Worm (Caenorhabditis elegans) whole organism, L4 larva: ENCODE measurements around the gene T05H4.15.
A peak's percentile ranks its signal among the peaks of the same experiment; 100 is the strongest.

Experiments
- F10B5.3 ChIP-seq: sonication (generic microtip); optimal IDR thresholded peaks from 2 replicates; lab custom pipeline; 2016; ENCODE audit warnings: mild to moderate bottlenecking, missing genetic modification characterization, missing compliant biosample characterization
- F49E8.2 ChIP-seq: sonication (generic microtip); optimal IDR thresholded peaks from 2 replicates; lab custom pipeline; 2016; ENCODE audit warnings: missing compliant biosample characterization, mild to moderate bottlenecking, missing genetic modification characterization, borderline replicate concordance
- T20F7.1 ChIP-seq: fragments of 200-800 bp; sonication (Bioruptor generic); optimal IDR thresholded peaks from 2 replicates; lab custom pipeline; 2018; ENCODE audit warnings: mild to moderate bottlenecking, missing genetic modification characterization, missing compliant biosample characterization
- Y105C5A.15 ChIP-seq: fragments of 200-800 bp; sonication (Bioruptor generic); IDR thresholded peaks from 2 replicates; pipeline ENCODE4 v1.3.6; 2022; ENCODE audit warnings: missing genetic modification characterization, missing compliant biosample characterization
- Y75B8A.6 ChIP-seq: fragments of 200-800 bp; sonication (Bioruptor generic); IDR thresholded peaks from 2 replicates; pipeline ENCODE4 v1.3.6; 2022; ENCODE audit warnings: missing genetic modification reagents, missing genetic modification characterization, missing compliant biosample characterization
- aha-1 ChIP-seq: fragments of 150-350 bp; peaks from one replicate; lab custom pipeline; 2014; ENCODE audit warnings: missing biosample characterization, missing genetic modification characterization
- ama-1 ChIP-seq: fragments of 150-350 bp; optimal IDR thresholded peaks from 2 replicates; lab custom pipeline; 2014; ENCODE audit warnings: inconsistent platforms, mixed read lengths
- ceh-44 ChIP-seq: fragments of 200-800 bp; sonication (Bioruptor generic); IDR thresholded peaks from 2 replicates; pipeline ENCODE4 v1.3.6; 2022; ENCODE audit warnings: missing genetic modification reagents, missing genetic modification characterization, missing compliant biosample characterization
- ces-1 ChIP-seq: fragments of 150-350 bp; sonication (generic microtip); optimal IDR thresholded peaks from 4 replicates; lab custom pipeline; 2014; ENCODE audit warnings: missing biosample characterization, missing genetic modification reagents, missing genetic modification characterization
- daf-12 ChIP-seq: fragments of 150-350 bp; optimal IDR thresholded peaks from 2 replicates; lab custom pipeline; 2014; ENCODE audit warnings: missing biosample characterization, missing genetic modification reagents, missing genetic modification characterization
- daf-16 ChIP-seq, 3 experiments: sonication (generic microtip); optimal IDR thresholded peaks; 2 replicates each; lab custom pipeline; 2016 to 2017; ENCODE audit warnings: missing genetic modification characterization in 3 of 3, missing genetic modification reagents in 3 of 3, mild to moderate bottlenecking in 2 of 3, missing compliant biosample characterization in 2 of 3, missing biosample characterization in 1 of 3, moderate library complexity in 1 of 3
- dmd-6 ChIP-seq: fragments of 200-800 bp; sonication (Bioruptor generic); IDR thresholded peaks from 2 replicates; pipeline ENCODE4 v1.3.6; 2022; ENCODE audit warnings: missing genetic modification reagents, missing genetic modification characterization, missing compliant biosample characterization
- dpl-1 ChIP-seq: fragments of 150-350 bp; optimal IDR thresholded peaks from 2 replicates; lab custom pipeline; 2014; ENCODE audit warnings: missing biosample characterization, missing genetic modification reagents, missing genetic modification characterization
- dve-1 ChIP-seq: sonication (generic microtip); optimal IDR thresholded peaks from 2 replicates; lab custom pipeline; 2017; ENCODE audit warnings: antibody characterized with exemption, mild to moderate bottlenecking, missing genetic modification characterization, missing compliant biosample characterization; ENCODE audit not compliant: insufficient read depth
- gei-8 ChIP-seq: fragments of 200-800 bp; sonication (Bioruptor generic); optimal IDR thresholded peaks from 2 replicates; lab custom pipeline; 2018; ENCODE audit warnings: mild to moderate bottlenecking, missing genetic modification characterization, missing compliant biosample characterization
- hlh-11 ChIP-seq: fragments of 200-800 bp; sonication (Bioruptor generic); optimal IDR thresholded peaks from 2 replicates; lab custom pipeline; 2018; ENCODE audit warnings: mild to moderate bottlenecking, missing genetic modification characterization, missing compliant biosample characterization
- lin-1 ChIP-seq: fragments of 200-800 bp; sonication (Bioruptor generic); IDR thresholded peaks from 2 replicates; pipeline ENCODE4 v1.3.6; 2022; ENCODE audit warnings: missing genetic modification reagents, missing genetic modification characterization, missing compliant biosample characterization
- lin-15B ChIP-seq: fragments of 150-350 bp; sonication (generic microtip); optimal IDR thresholded peaks from 3 replicates; lab custom pipeline; 2014; ENCODE audit warnings: missing biosample characterization, missing genetic modification characterization
- lin-38 ChIP-seq: fragments of 200-800 bp; sonication (Bioruptor generic); IDR thresholded peaks from 2 replicates; pipeline ENCODE4 v1.3.6; 2022; ENCODE audit warnings: missing genetic modification reagents, missing genetic modification characterization, missing compliant biosample characterization
- lin-39 ChIP-seq: fragments of 150-350 bp; optimal IDR thresholded peaks from 2 replicates; lab custom pipeline; 2014; ENCODE audit warnings: missing biosample characterization, missing genetic modification reagents, missing genetic modification characterization
- lir-3 ChIP-seq: sonication (generic microtip); optimal IDR thresholded peaks from 2 replicates; lab custom pipeline; 2016; ENCODE audit warnings: mild to moderate bottlenecking, missing genetic modification characterization, missing compliant biosample characterization
- lsy-2 ChIP-seq, 2 experiments: fragments of 150-350 bp in 1 of 2; sonication (generic microtip) in 1 of 2; optimal IDR thresholded peaks; 2 replicates each; lab custom pipeline; 2014 to 2017; ENCODE audit warnings: missing biosample characterization in 2 of 2, missing genetic modification characterization in 2 of 2
- madf-5 ChIP-seq, 2 experiments: fragments of 200-800 bp; sonication (Bioruptor generic); IDR thresholded peaks; 2 replicates each; pipeline ENCODE4 v1.3.6; 2022; ENCODE audit warnings: missing compliant biosample characterization in 2 of 2, missing genetic modification characterization in 2 of 2
- madf-9 ChIP-seq: fragments of 200-800 bp; sonication (Bioruptor generic); conservative IDR thresholded peaks from 2 replicates; pipeline ENCODE4 v1.3.6; 2022; ENCODE audit warnings: missing genetic modification reagents, missing genetic modification characterization, missing compliant biosample characterization
- mep-1 ChIP-seq: fragments of 150-350 bp; sonication (generic microtip); optimal IDR thresholded peaks from 3 replicates; lab custom pipeline; 2014; ENCODE audit warnings: missing biosample characterization, missing genetic modification characterization
- mes-2 ChIP-seq: sonication (generic microtip); optimal IDR thresholded peaks from 2 replicates; lab custom pipeline; 2016; ENCODE audit warnings: missing genotype, mild to moderate bottlenecking, missing genetic modification characterization, missing compliant biosample characterization; ENCODE audit not compliant: poor library complexity, severe bottlenecking
- nhr-10 ChIP-seq: fragments of 150-350 bp; optimal IDR thresholded peaks from 2 replicates; lab custom pipeline; 2014; ENCODE audit warnings: missing biosample characterization, missing genetic modification characterization
- nhr-102 ChIP-seq: sonication (generic microtip); optimal IDR thresholded peaks from 2 replicates; lab custom pipeline; 2016; ENCODE audit warnings: mild to moderate bottlenecking, missing genetic modification characterization, moderate library complexity, missing compliant biosample characterization
- nhr-28 ChIP-seq: fragments of 150-350 bp; optimal IDR thresholded peaks from 2 replicates; lab custom pipeline; 2014; ENCODE audit warnings: missing biosample characterization, missing genetic modification characterization
- nhr-41 ChIP-seq: fragments of 200-800 bp; sonication (Bioruptor generic); IDR thresholded peaks from 2 replicates; pipeline ENCODE4 v1.3.6; 2022; ENCODE audit warnings: missing genetic modification reagents, missing genetic modification characterization, missing compliant biosample characterization
- nhr-77 ChIP-seq: fragments of 150-350 bp; optimal IDR thresholded peaks from 2 replicates; lab custom pipeline; 2014; ENCODE audit warnings: missing biosample characterization, missing genetic modification characterization
- pha-4 ChIP-seq, 2 experiments: fragments of 150-350 bp in 1 of 2; fragments of 200-800 bp in 1 of 2; sonication (Bioruptor generic) in 1 of 2; IDR thresholded peaks in 1 of 2; optimal IDR thresholded peaks in 1 of 2; 2 replicates each; pipeline versions ENCODE4 v1.3.6 to Lab custom; 2014 to 2022; ENCODE audit warnings: missing genetic modification characterization in 2 of 2, missing genetic modification reagents in 2 of 2, missing biosample characterization in 1 of 2, missing compliant biosample characterization in 1 of 2
- pqm-1 ChIP-seq: sonication (generic microtip); optimal IDR thresholded peaks from 2 replicates; lab custom pipeline; 2017; ENCODE audit warnings: missing biosample characterization, missing genetic modification characterization
- tra-1 ChIP-seq: fragments of 200-800 bp; sonication (Bioruptor generic); IDR thresholded peaks from 2 replicates; pipeline ENCODE4 v1.3.6; 2022; ENCODE audit warnings: missing genetic modification reagents, missing genetic modification characterization, missing compliant biosample characterization
- zfp-3 ChIP-seq: fragments of 200-800 bp; sonication (Bioruptor generic); conservative IDR thresholded peaks from 2 replicates; pipeline ENCODE4 v1.3.6; 2022; ENCODE audit warnings: missing genetic modification reagents, missing genetic modification characterization, missing compliant biosample characterization
- zip-2 ChIP-seq: fragments of 150-350 bp; optimal IDR thresholded peaks from 2 replicates; lab custom pipeline; 2014; ENCODE audit warnings: missing biosample characterization, missing genetic modification characterization

T05H4.15 gene

DNA sequence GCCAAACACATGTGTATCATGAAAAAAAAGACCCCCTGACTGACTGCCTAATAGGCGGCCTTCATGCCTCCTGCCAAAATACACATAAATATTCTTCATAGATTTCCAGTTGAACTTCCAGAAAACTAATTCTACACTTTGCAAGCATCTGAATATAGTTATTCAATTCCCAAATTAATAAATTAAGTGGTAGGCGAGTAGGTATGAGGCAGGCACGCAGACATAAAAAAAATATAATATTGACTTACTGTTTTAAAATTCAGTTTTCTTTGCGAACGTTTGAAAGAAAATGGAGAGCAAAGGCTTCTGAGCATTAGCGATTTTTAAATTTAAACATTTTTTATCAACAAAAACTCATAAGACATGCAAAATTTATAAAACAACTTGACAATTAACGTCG lies 46.4 kb upstream of the T05H4.15 start:
- TF ChIP-seq lin-1 (GFP tag; lab: Robert Waterston, UW) (peak; percentile 30; the same call in 1 of the 2 replicates), Y105C5A.15 (no peak), lir-3 (no peak), Y75B8A.6 (GFP tag; lab: Robert Waterston, UW) (no peak), F10B5.3 (tag; lab: Kevin White, UChicago) (no peak), dve-1 (tag; lab: Kevin White, UChicago) (peak; percentile 30), ces-1 (GFP tag; lab: Kevin White, UChicago) (no peak), hlh-11 (tag; lab: Kevin White, UChicago) (peak; percentile 14), mes-2 (tag; lab: Kevin White, UChicago) (no peak), nhr-10 (peak; percentile 9), tra-1 (GFP tag; lab: Robert Waterston, UW) (peak; percentile 53; the same call in 1 of the 2 replicates), nhr-77 (tag; lab: Kevin White, UChicago) (peak; percentile 69), lsy-2 (tag; optimal IDR thresholded peaks at IDR 0.05; lab: Kevin White, UChicago) (peak in 1 of 2 experiments; percentile 8), dmd-6 (GFP tag; lab: Robert Waterston, UW) (peak; percentile 35; the same call in 1 of the 2 replicates), zfp-3 (GFP tag; lab: Robert Waterston, UW) (peak; percentile 77), T20F7.1 (GFP tag; lab: Kevin White, UChicago) (peak; percentile 22), daf-16 (GFP tag; optimal IDR thresholded peaks at IDR 0.05; lab: Kevin White, UChicago) (peak in 1 of 2 experiments; percentile 11), daf-16 (tag; optimal IDR thresholded peaks at IDR 0.05; lab: Kevin White, UChicago) (peak; percentile 34), lin-38 (GFP tag; lab: Robert Waterston, UW) (peak; percentile 19; the same call in 1 of the 2 replicates), nhr-102 (tag; lab: Kevin White, UChicago) (peak; percentile 27), lin-15B (tag; lab: Kevin White, UChicago) (peak; percentile 14), mep-1 (tag; lab: Kevin White, UChicago) (peak; percentile 31), pha-4 (GFP tag; IDR thresholded peaks at IDR 0.05; lab: Robert Waterston, UW) (peak; percentile 40; the same call in 1 of the 2 replicates), pha-4 (tag; optimal IDR thresholded peaks at IDR 0.05; lab: Kevin White, UChicago) (no peak), gei-8 (GFP tag; lab: Kevin White, UChicago) (peak; percentile 21), F49E8.2 (tag; lab: Kevin White, UChicago) (no peak), lin-39 (tag; lab: Kevin White, UChicago) (no peak)

DNA sequence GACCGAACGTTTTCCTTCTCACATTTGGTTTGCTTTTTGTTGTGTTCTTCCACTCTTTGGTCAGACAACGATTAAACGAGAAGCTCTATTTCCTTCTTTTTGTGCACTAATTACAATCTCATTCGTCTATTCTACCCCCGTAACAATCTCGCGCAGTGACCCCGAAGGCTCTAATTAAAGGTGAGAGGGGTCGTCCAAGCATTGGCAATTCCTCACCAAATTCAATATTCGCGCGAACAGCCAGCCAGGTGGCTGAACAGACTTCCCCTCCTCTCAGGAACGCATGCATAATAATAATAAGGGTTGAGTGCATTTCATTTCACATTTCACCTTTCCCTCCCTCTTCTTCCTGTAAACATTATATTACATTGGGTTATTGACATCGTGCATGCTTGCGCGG lies 43.6 kb upstream of the T05H4.15 start:
- no peak for TF ChIP-seq ceh-44
- TF ChIP-seq aha-1: peak; percentile 55
- TF ChIP-seq ama-1 (lab: Kevin White, UChicago): no peak
- TF ChIP-seq, all 104 proteins: peak for 1

DNA sequence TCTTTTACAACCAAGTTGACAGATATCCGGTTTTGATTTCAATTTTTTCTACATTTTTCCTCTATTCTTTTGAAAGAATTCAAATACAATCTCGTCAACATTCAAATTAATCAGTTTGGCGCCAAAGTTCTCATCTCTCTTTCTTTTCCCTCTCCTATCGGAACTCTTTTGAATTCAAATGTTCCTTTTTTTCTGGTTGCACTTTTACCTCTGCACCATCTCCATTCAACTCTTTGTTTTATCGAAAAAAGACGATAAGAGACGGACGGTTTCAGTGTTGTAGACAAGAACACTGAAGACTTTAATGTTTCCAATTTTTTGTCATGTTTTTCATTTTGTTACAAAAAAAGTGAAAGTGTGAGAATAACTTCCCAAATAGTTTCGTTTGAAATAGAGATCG lies 34.5 kb upstream of the T05H4.15 start:
- TF ChIP-seq hlh-11 (tag; lab: Kevin White, UChicago) (peak; percentile 61), nhr-77 (tag; lab: Kevin White, UChicago) (peak; percentile 43), lin-1 (GFP tag; lab: Robert Waterston, UW) (peak; percentile 46; the same call in 1 of the 2 replicates), madf-5 (GFP tag; IDR thresholded peaks at IDR 0.05; lab: Robert Waterston, UW) (no peak), gei-8 (GFP tag; lab: Kevin White, UChicago) (no peak), daf-12 (tag; lab: Kevin White, UChicago) (no peak), madf-9 (GFP tag; lab: Robert Waterston, UW) (no peak), dpl-1 (peak; percentile 36), pqm-1 (tag; lab: Kevin White, UChicago) (peak; percentile 90), daf-16 (GFP tag; optimal IDR thresholded peaks at IDR 0.05; lab: Kevin White, UChicago) (no peak), daf-16 (tag; optimal IDR thresholded peaks at IDR 0.05; lab: Kevin White, UChicago) (peak; percentile 77), mep-1 (tag; lab: Kevin White, UChicago) (peak; percentile 18), nhr-41 (GFP tag; lab: Robert Waterston, UW) (no peak), nhr-28 (tag; lab: Kevin White, UChicago) (peak; percentile 72), zip-2 (tag; lab: Kevin White, UChicago) (no peak), dve-1 (tag; lab: Kevin White, UChicago) (peak; percentile 83), dmd-6 (GFP tag; lab: Robert Waterston, UW) (peak; percentile 60)
